Fruit fly (Drosophila melanogaster) whole organism, wandering third instar larva: Measurements from ENCODE around the gene CG6055.

Experiments
- Dif ChIP-seq: fragments of 200-275, 200-300 bp; sonication (Bioruptor generic); optimal IDR thresholded peaks from 2 replicates; lab custom pipeline; 2018; ENCODE audit warnings: missing biosample characterization, missing genetic modification characterization; ENCODE audit not compliant: partially characterized antibody
- dl ChIP-seq, 2 experiments: fragments of 175-275, 200-275 bp in 1 of 2; fragments of 200-275 bp in 1 of 2; sonication (Bioruptor generic); optimal IDR thresholded peaks; lab custom pipeline; 2018; ENCODE audit warnings: mild to moderate bottlenecking in 2 of 2, missing biosample characterization in 2 of 2, missing genetic modification characterization in 2 of 2, moderate library complexity in 2 of 2; ENCODE audit not compliant: partially characterized antibody in 2 of 2, insufficient read depth in 1 of 2
- dsf ChIP-seq: sonication (Bioruptor generic); optimal IDR thresholded peaks from 2 replicates; lab custom pipeline; 2016; ENCODE audit warnings: missing biosample characterization, missing genetic modification characterization, borderline replicate concordance
- usp ChIP-seq: fragments of >200 bp; optimal IDR thresholded peaks from 2 replicates; lab custom pipeline; 2017; ENCODE audit warnings: missing biosample characterization, missing genetic modification characterization

dm6 chr2L:7435475-7435874, 30.9 kb upstream of the CG6055 start:
- TF ChIP-seq dsf (GFP tag; lab: Kevin White, UChicago) = no peak
- no peak for TF ChIP-seq usp (GFP tag; lab: Kevin White, UChicago)
- TF ChIP-seq dl (GFP tag; optimal IDR thresholded peaks at IDR 0.05; lab: Kevin White, UChicago; ENCODE audit: insufficient read depth in 1 of 2, partially characterized antibody in 2 of 2) = no peak
- TF ChIP-seq Dif (GFP tag; lab: Kevin White, UChicago) = no peak
